Worm (Caenorhabditis elegans): ENCODE data around the gene F07F6.2.

ce11 chrII:5391447-5391846 lies 38.6 kb upstream of the F07F6.2 start:
- no peak for TF ChIP-seq ama-1 (optimal IDR thresholded peaks at IDR 0.05)
- TF ChIP-seq ama-1 (GFP tag; optimal IDR thresholded peaks at IDR 0.05), result no peak
- peak; percentile 25 for TF ChIP-seq lin-54 (GFP tag; optimal IDR thresholded peaks at IDR 0.05)
- TF ChIP-seq lin-26 (GFP tag; IDR thresholded peaks at IDR 0.05), result no peak
- no peak for TF ChIP-seq hmg-1.2 (GFP tag; IDR thresholded peaks at IDR 0.05)
- no peak for TF ChIP-seq rec-8 (tag; optimal IDR thresholded peaks at IDR 0.05)
- TF ChIP-seq unc-62 (GFP tag; optimal IDR thresholded peaks at IDR 0.05), result no peak
- TF ChIP-seq F23B12.7 (tag; optimal IDR thresholded peaks at IDR 0.05; ENCODE audit: insufficient read depth), result no peak
- TF ChIP-seq snpc-4 (GFP tag; optimal IDR thresholded peaks at IDR 0.05), result no peak
- TF ChIP-seq snpc-4 (tag; optimal IDR thresholded peaks at IDR 0.05), result no peak
- TF ChIP-seq nfya-1 (tag; optimal IDR thresholded peaks at IDR 0.05; ENCODE audit: borderline replicate concordance, insufficient read depth), result no peak
